Fruit fly (Drosophila melanogaster) whole organism, embryonic: ENCODE results near the gene CG6693.

ENCODE experiments used
- Atf3 ChIP-seq: fragments of 200-800 bp; sonication (Bioruptor generic); optimal IDR thresholded peaks from 3 replicates; lab custom pipeline; 2016; ENCODE audit warnings: missing biosample characterization, missing genetic modification characterization
- C15 ChIP-seq: fragments of 200-800 bp; sonication (Bioruptor generic); IDR thresholded peaks from 3 replicates; pipeline ENCODE4 v1.3.6; 2022; ENCODE audit warnings: missing biosample characterization, missing genetic modification characterization
- CG10462 ChIP-seq: fragments of 200-800 bp; sonication (Bioruptor generic); optimal IDR thresholded peaks from 2 replicates; lab custom pipeline; 2016; ENCODE audit warnings: missing biosample characterization, missing genetic modification characterization
- CG12155 ChIP-seq: fragments of 200-800 bp; sonication (Bioruptor generic); optimal IDR thresholded peaks from 3 replicates; lab custom pipeline; 2016; ENCODE audit warnings: missing biosample characterization, missing genetic modification characterization
- CG1233 ChIP-seq: fragments of 200-800 bp; sonication (Bioruptor generic); optimal IDR thresholded peaks from 4 replicates; lab custom pipeline; 2018; ENCODE audit warnings: missing biosample characterization, mild to moderate bottlenecking, missing genetic modification characterization
- CG13123 ChIP-seq: fragments of 200-800 bp; sonication (Bioruptor generic); optimal IDR thresholded peaks from 2 replicates; lab custom pipeline; 2016; ENCODE audit warnings: missing biosample characterization, missing genetic modification characterization
- CG13424 ChIP-seq: fragments of 200-800 bp; sonication (Bioruptor generic); optimal IDR thresholded peaks from 2 replicates; lab custom pipeline; 2019; ENCODE audit warnings: missing biosample characterization, mild to moderate bottlenecking, missing genetic modification characterization, moderate library complexity
- CG14965 ChIP-seq: fragments of 200-800 bp; sonication (Bioruptor generic); optimal IDR thresholded peaks from 2 replicates; lab custom pipeline; 2016; ENCODE audit warnings: missing biosample characterization, missing genetic modification characterization, borderline replicate concordance
- CG15269 ChIP-seq: fragments of 200-800 bp; sonication (Bioruptor generic); optimal IDR thresholded peaks from 2 replicates; lab custom pipeline; 2018; ENCODE audit warnings: missing biosample characterization, mild to moderate bottlenecking, missing genetic modification characterization, moderate library complexity
- CG18011 ChIP-seq: fragments of 200-800 bp; sonication (Bioruptor generic); optimal IDR thresholded peaks from 2 replicates; lab custom pipeline; 2017; ENCODE audit warnings: missing biosample characterization, missing genetic modification characterization, mild to moderate bottlenecking, moderate library complexity, missing genotype
- CG2199 ChIP-seq: fragments of 200-800 bp; sonication (Bioruptor generic); IDR thresholded peaks from 3 replicates; pipeline ENCODE4 v1.3.6; 2022; ENCODE audit warnings: missing biosample characterization, missing genetic modification characterization
- CG2202 ChIP-seq: fragments of 200-800 bp; sonication (Bioruptor generic); optimal IDR thresholded peaks from 2 replicates; lab custom pipeline; 2018; ENCODE audit warnings: missing biosample characterization, mild to moderate bottlenecking, missing genetic modification characterization
- CG30020 ChIP-seq: fragments of 200-800 bp; optimal IDR thresholded peaks from 2 replicates; lab custom pipeline; 2019; ENCODE audit warnings: missing biosample characterization, mild to moderate bottlenecking, missing genetic modification characterization, moderate library complexity
- CG34224 ChIP-seq: fragments of 200-800 bp; sonication (Bioruptor generic); IDR thresholded peaks from 3 replicates; pipeline ENCODE4 v1.3.6; 2022; ENCODE audit warnings: missing biosample characterization, missing genetic modification characterization; ENCODE audit not compliant: partially characterized antibody
- CG43689 ChIP-seq: fragments of 200-800 bp; sonication (Bioruptor generic); IDR thresholded peaks from 2 replicates; pipeline ENCODE4 v1.3.6; 2022; ENCODE audit warnings: missing biosample characterization, missing genetic modification characterization
- CG4820 ChIP-seq: fragments of 200-800 bp; sonication (Bioruptor generic); optimal IDR thresholded peaks from 3 replicates; lab custom pipeline; 2016; ENCODE audit warnings: missing biosample characterization, missing genetic modification characterization
- CG7372 ChIP-seq: fragments of 200-800 bp; sonication (Bioruptor generic); IDR thresholded peaks from 2 replicates; pipeline ENCODE4 v1.3.6; 2022; ENCODE audit warnings: missing biosample characterization, missing genetic modification characterization
- CG7556 ChIP-seq: fragments of 200-800 bp; sonication (Bioruptor generic); optimal IDR thresholded peaks from 2 replicates; lab custom pipeline; 2017; ENCODE audit warnings: missing biosample characterization, mild to moderate bottlenecking, missing genetic modification characterization
- CG9215 ChIP-seq: fragments of 200-800 bp; sonication (Bioruptor generic); IDR thresholded peaks from 2 replicates; pipeline ENCODE4 v1.3.6; 2022; ENCODE audit warnings: missing biosample characterization, missing genetic modification characterization
- CG9609 ChIP-seq: fragments of 200-800 bp; sonication (Bioruptor generic); optimal IDR thresholded peaks from 3 replicates; lab custom pipeline; 2016; ENCODE audit warnings: missing biosample characterization, missing genetic modification characterization
- CkIIα-i1 ChIP-seq: fragments of 200-800 bp; sonication (Bioruptor generic); IDR thresholded peaks from 2 replicates; pipeline ENCODE4 v1.3.6; 2022; ENCODE audit warnings: missing biosample characterization, missing genetic modification characterization
- D19A ChIP-seq: fragments of 200-800 bp; optimal IDR thresholded peaks from 3 replicates; lab custom pipeline; 2019; ENCODE audit warnings: missing biosample characterization, mild to moderate bottlenecking, missing genetic modification characterization, moderate library complexity
- E2f1 ChIP-seq: fragments of 200-800 bp; sonication (Bioruptor generic); IDR thresholded peaks from 2 replicates; pipeline ENCODE4 v1.3.6; 2022; ENCODE audit warnings: missing biosample characterization, missing genetic modification characterization
- Gsc ChIP-seq: fragments of 200-800 bp; sonication (Bioruptor generic); IDR thresholded peaks from 2 replicates; pipeline ENCODE4 v1.3.6; 2022; ENCODE audit warnings: missing biosample characterization, missing genetic modification characterization
- HHEX ChIP-seq: fragments of 200-800 bp; sonication (Bioruptor generic); optimal IDR thresholded peaks from 3 replicates; lab custom pipeline; 2017; ENCODE audit warnings: missing biosample characterization, mild to moderate bottlenecking, missing genetic modification characterization, missing genetic modification reagents
- Hr39 ChIP-seq: fragments of >200 bp; optimal IDR thresholded peaks from 2 replicates; lab custom pipeline; 2017
- Neu2 ChIP-seq: fragments of 200-800 bp; sonication (Bioruptor generic); optimal IDR thresholded peaks from 3 replicates; lab custom pipeline; 2016; ENCODE audit warnings: missing biosample characterization, missing genetic modification characterization, borderline replicate concordance
- Tbp ChIP-seq: fragments of >200 bp; optimal IDR thresholded peaks from 2 replicates; lab custom pipeline; 2018; ENCODE audit warnings: missing biosample characterization, missing genetic modification characterization
- ara ChIP-seq: fragments of 200-800 bp; sonication (Bioruptor generic); IDR thresholded peaks from 2 replicates; pipeline ENCODE4 v1.3.6; 2022; ENCODE audit warnings: missing biosample characterization, missing genetic modification characterization
- ato ChIP-seq: fragments of 200-800 bp; sonication (Bioruptor generic); IDR thresholded peaks from 2 replicates; pipeline ENCODE4 v1.3.6; 2022; ENCODE audit warnings: missing biosample characterization, missing genetic modification characterization; ENCODE audit not compliant: partially characterized antibody
- bowl ChIP-seq: fragments of 200-800 bp; sonication (Bioruptor generic); IDR thresholded peaks from 2 replicates; pipeline ENCODE4 v1.3.6; 2022; ENCODE audit warnings: missing biosample characterization, missing genetic modification characterization
- chn ChIP-seq: fragments of 200-800 bp; sonication (Bioruptor generic); optimal IDR thresholded peaks from 2 replicates; lab custom pipeline; 2016; ENCODE audit warnings: missing biosample characterization, missing genetic modification characterization
- cwo ChIP-seq: fragments of 200-800 bp; sonication (Bioruptor generic); optimal IDR thresholded peaks from 3 replicates; lab custom pipeline; 2017; ENCODE audit warnings: missing biosample characterization, missing genetic modification characterization, mild to moderate bottlenecking, moderate library complexity, missing genetic modification reagents
- dan ChIP-seq: fragments of 200-800 bp; sonication (Bioruptor generic); IDR thresholded peaks from 2 replicates; pipeline ENCODE4 v1.3.6; 2022; ENCODE audit warnings: missing biosample characterization, missing genetic modification characterization
- dm ChIP-seq: fragments of 200-800 bp; sonication (Bioruptor generic); optimal IDR thresholded peaks from 3 replicates; lab custom pipeline; 2016; ENCODE audit warnings: missing biosample characterization, missing genetic modification characterization
- ems ChIP-seq: fragments of 200-800 bp; sonication (Bioruptor generic); optimal IDR thresholded peaks from 3 replicates; lab custom pipeline; 2016; ENCODE audit warnings: missing biosample characterization, missing genetic modification characterization
- en ChIP-seq: fragments of 200-800 bp; sonication (Bioruptor generic); optimal IDR thresholded peaks from 2 replicates; lab custom pipeline; 2016; ENCODE audit warnings: missing biosample characterization, missing genetic modification characterization
- fru ChIP-seq: fragments of >200 bp; optimal IDR thresholded peaks from 2 replicates; lab custom pipeline; 2017
- ftz-f1 ChIP-seq: fragments of 200-800 bp; sonication (Bioruptor generic); optimal IDR thresholded peaks from 2 replicates; lab custom pipeline; 2016; ENCODE audit warnings: missing biosample characterization, missing genetic modification characterization
- fu2 ChIP-seq: fragments of 200-800 bp; sonication (Bioruptor generic); optimal IDR thresholded peaks from 2 replicates; lab custom pipeline; 2016; ENCODE audit warnings: missing biosample characterization, missing genetic modification characterization
- insv ChIP-seq, 2 experiments: fragments of 200-800 bp; sonication (Bioruptor generic); optimal IDR thresholded peaks; 3 replicates each; lab custom pipeline; 2016 to 2018; ENCODE audit warnings: missing biosample characterization in 2 of 2, missing genetic modification characterization in 2 of 2
- kah ChIP-seq: fragments of 200-800 bp; sonication (Bioruptor generic); optimal IDR thresholded peaks from 2 replicates; lab custom pipeline; 2018; ENCODE audit warnings: missing biosample characterization, mild to moderate bottlenecking, missing genetic modification characterization
- lola ChIP-seq, 3 experiments: fragments of >200 bp in 2 of 3; fragments of 200-800 bp in 1 of 3; sonication (Bioruptor generic) in 1 of 3; optimal IDR thresholded peaks; 2 replicates each; lab custom pipeline; 2017 to 2019; ENCODE audit warnings: missing biosample characterization in 3 of 3, missing genetic modification characterization in 3 of 3, mild to moderate bottlenecking in 1 of 3, moderate library complexity in 1 of 3
- nerfin-1 ChIP-seq: fragments of 200-800 bp; sonication (Bioruptor generic); optimal IDR thresholded peaks from 3 replicates; lab custom pipeline; 2019; ENCODE audit warnings: missing biosample characterization, mild to moderate bottlenecking, missing genetic modification characterization, moderate library complexity
- onecut ChIP-seq: fragments of 200-800 bp; sonication (Bioruptor generic); IDR thresholded peaks from 2 replicates; pipeline ENCODE4 v1.3.6; 2022; ENCODE audit warnings: missing biosample characterization, missing genetic modification characterization
- pho ChIP-seq: fragments of 200-800 bp; sonication (Bioruptor generic); optimal IDR thresholded peaks from 2 replicates; lab custom pipeline; 2016; ENCODE audit warnings: missing biosample characterization, missing genetic modification characterization
- salm ChIP-seq: fragments of 200-800 bp; sonication (Bioruptor generic); optimal IDR thresholded peaks from 2 replicates; lab custom pipeline; 2018; ENCODE audit warnings: missing biosample characterization, mild to moderate bottlenecking, missing genetic modification characterization
- sd ChIP-seq: fragments of 200-800 bp; sonication (Bioruptor generic); optimal IDR thresholded peaks from 3 replicates; lab custom pipeline; 2018; ENCODE audit warnings: missing biosample characterization, mild to moderate bottlenecking, missing genetic modification characterization, moderate library complexity
- sisA ChIP-seq: fragments of 200-800 bp; sonication (Bioruptor generic); IDR thresholded peaks from 2 replicates; pipeline ENCODE4 v1.3.6; 2022; ENCODE audit warnings: missing biosample characterization, missing genetic modification characterization
- tin ChIP-seq: fragments of 200-800 bp; sonication (Bioruptor generic); optimal IDR thresholded peaks from 3 replicates; lab custom pipeline; 2016; ENCODE audit warnings: missing biosample characterization, missing genetic modification characterization

CG6693 gene

dm6 chr3R:11221437-11222230 is at the start of gene CG6693, which contains the start of gene RpL3 (continued):
- peak; percentile 68 for TF ChIP-seq D19A
- TF ChIP-seq ara (GFP tag; lab: Robert Waterston, UW), result peak; percentile 28; the same call in 1 of the 2 replicates
- peak; percentile 71 for TF ChIP-seq nerfin-1 (tag; lab: Kevin White, UChicago)
- TF ChIP-seq cwo (GFP tag; lab: Kevin White, UChicago), result peak; percentile 61
- no peak for TF ChIP-seq sisA (GFP tag; lab: Robert Waterston, UW)
- peak; percentile 37 for TF ChIP-seq fu2 (GFP tag; lab: Kevin White, UChicago)
- TF ChIP-seq ems (GFP tag; lab: Kevin White, UChicago), result peak; percentile 46
- no peak for TF ChIP-seq en
- peak; percentile 47 for TF ChIP-seq pho (GFP tag; lab: Kevin White, UChicago)
- TF ChIP-seq C15 (GFP tag; lab: Robert Waterston, UW), result peak; percentile 47; the same call in 1 of the 3 replicates
- peak; percentile 54 for TF ChIP-seq CG4820 (GFP tag; lab: Kevin White, UChicago)
- TF ChIP-seq kah (GFP tag; lab: Kevin White, UChicago), result peak; percentile 86
- TF ChIP-seq ato, result peak; percentile 57
- TF ChIP-seq CkIIα-i1 (GFP tag; lab: Robert Waterston, UW), result peak; percentile 39; the same call in 1 of the 2 replicates
- peak; percentile 24 for TF ChIP-seq CG18011
- TF ChIP-seq salm (tag; lab: Kevin White, UChicago), result peak; percentile 71
- peak; percentile 47; the same call in 1 of the 2 replicates for TF ChIP-seq E2f1 (GFP tag; lab: Robert Waterston, UW)
- no peak for TF ChIP-seq CG2199
- TF ChIP-seq CG7372, result no peak
- TF ChIP-seq sd (tag; lab: Kevin White, UChicago), result peak; percentile 40
- no peak for TF ChIP-seq ftz-f1 (GFP tag; lab: Kevin White, UChicago)
- TF ChIP-seq CG13424 (tag; lab: Kevin White, UChicago), result peak; percentile 49
- peak; percentile 51 for TF ChIP-seq CG9609 (GFP tag; lab: Kevin White, UChicago)
- TF ChIP-seq CG10462 (GFP tag; lab: Kevin White, UChicago), result no peak
- no peak for TF ChIP-seq fru (lab: Kevin White, UChicago)
- TF ChIP-seq CG43689 (GFP tag; lab: Robert Waterston, UW), result no peak
- no peak; the same call in 2 of the 3 replicates for TF ChIP-seq CG34224 (GFP tag; lab: Robert Waterston, UW)
- peak; percentile 82 for TF ChIP-seq CG15269 (tag; lab: Kevin White, UChicago)
- peak; percentile 19 for TF ChIP-seq CG12155
- no peak for TF ChIP-seq Hr39 (lab: Kevin White, UChicago)
- TF ChIP-seq CG30020, result peak; percentile 27
- peak; percentile 49 for TF ChIP-seq CG13123 (GFP tag; lab: Kevin White, UChicago)
- peak in 1 of 2 experiments; percentile 67 for TF ChIP-seq insv (GFP tag; optimal IDR thresholded peaks at IDR 0.05; lab: Kevin White, UChicago)
- no peak for TF ChIP-seq lola (GFP tag; optimal IDR thresholded peaks at IDR 0.05; lab: Kevin White, UChicago)
- no peak for TF ChIP-seq CG9215 (GFP tag; lab: Robert Waterston, UW)
- peak; percentile 28 for TF ChIP-seq CG14965
- peak; percentile 26 for TF ChIP-seq Neu2 (GFP tag; lab: Kevin White, UChicago)
- peak; percentile 21 for TF ChIP-seq tin
- peak; percentile 43 for TF ChIP-seq chn (GFP tag; lab: Kevin White, UChicago)
- TF ChIP-seq bowl (GFP tag; lab: Robert Waterston, UW), result peak; percentile 61; the same call in 1 of the 2 replicates
- no peak for TF ChIP-seq Gsc
- peak; percentile 83 for TF ChIP-seq Tbp
- peak; percentile 84 for TF ChIP-seq onecut (GFP tag; lab: Robert Waterston, UW)
- TF ChIP-seq dan (GFP tag; lab: Robert Waterston, UW), result no peak
- peak; percentile 32 for TF ChIP-seq Atf3 (GFP tag; lab: Kevin White, UChicago)
- peak; percentile 87 for TF ChIP-seq HHEX (GFP tag; lab: Kevin White, UChicago)
- TF ChIP-seq CG2202, result peak; percentile 70
- peak; percentile 79 for TF ChIP-seq CG1233 (GFP tag; lab: Kevin White, UChicago)
- peak; percentile 88 for TF ChIP-seq dm (GFP tag; lab: Kevin White, UChicago)
- TF ChIP-seq CG7556, result peak; percentile 56
